Fruit fly (Drosophila melanogaster) whole organism, wandering third instar larva: ENCODE results near the gene CG42564.
A peak's percentile ranks its signal among the peaks of the same experiment; 100 is the strongest.

Experiments
- Abd-B ChIP-seq: fragments of >200 bp; optimal IDR thresholded peaks from 2 replicates; lab custom pipeline; 2017; ENCODE audit warnings: missing biosample characterization, missing genetic modification characterization
- CG32264 ChIP-seq: fragments of 200-800 bp; sonication (Bioruptor generic); optimal IDR thresholded peaks from 2 replicates; lab custom pipeline; 2016; ENCODE audit warnings: missing biosample characterization, missing genetic modification characterization
- CG9705 ChIP-seq: fragments of 200-800 bp; sonication (Bioruptor generic); optimal IDR thresholded peaks from 2 replicates; lab custom pipeline; 2018; ENCODE audit warnings: missing biosample characterization, mild to moderate bottlenecking, missing genetic modification characterization
- CrebA ChIP-seq: fragments of 200-800 bp; sonication (Bioruptor generic); optimal IDR thresholded peaks from 2 replicates; lab custom pipeline; 2016; ENCODE audit warnings: missing biosample characterization, mild to moderate bottlenecking, missing genetic modification characterization, borderline replicate concordance
- Dfd ChIP-seq: fragments of >200 bp; optimal IDR thresholded peaks from 2 replicates; lab custom pipeline; 2017; ENCODE audit warnings: missing biosample characterization, missing genetic modification characterization
- Dif ChIP-seq: fragments of 200-275, 200-300 bp; sonication (Bioruptor generic); optimal IDR thresholded peaks from 2 replicates; lab custom pipeline; 2018; ENCODE audit warnings: missing biosample characterization, missing genetic modification characterization; ENCODE audit not compliant: partially characterized antibody
- GATAd ChIP-seq: sonication (Bioruptor generic); optimal IDR thresholded peaks from 2 replicates; lab custom pipeline; 2016; ENCODE audit warnings: missing biosample characterization, missing genetic modification characterization
- HLH106 ChIP-seq: fragments of 200-800 bp; optimal IDR thresholded peaks from 3 replicates; lab custom pipeline; 2019; ENCODE audit warnings: missing biosample characterization, mild to moderate bottlenecking, missing genetic modification characterization, moderate library complexity
- Hnf4 ChIP-seq: fragments of 200-800 bp; sonication (Bioruptor generic); optimal IDR thresholded peaks from 2 replicates; lab custom pipeline; 2016; ENCODE audit warnings: missing biosample characterization, mild to moderate bottlenecking, missing genetic modification characterization
- Hr78 ChIP-seq: fragments of >200 bp; optimal IDR thresholded peaks from 2 replicates; lab custom pipeline; 2017; ENCODE audit warnings: missing biosample characterization, missing genetic modification characterization
- Hr83 ChIP-seq: fragments of 200-300 bp; sonication (Bioruptor generic); optimal IDR thresholded peaks from 2 replicates; lab custom pipeline; 2016; ENCODE audit warnings: missing biosample characterization, mild to moderate bottlenecking, missing genetic modification characterization, moderate library complexity; ENCODE audit not compliant: poor library complexity, severe bottlenecking
- Jra ChIP-seq: sonication (Bioruptor generic); optimal IDR thresholded peaks from 2 replicates; lab custom pipeline; 2016; ENCODE audit warnings: missing biosample characterization, missing genetic modification characterization
- Mio ChIP-seq: sonication (Bioruptor generic); optimal IDR thresholded peaks from 2 replicates; lab custom pipeline; 2016; ENCODE audit warnings: missing biosample characterization, missing genetic modification characterization
- Myc ChIP-seq: fragments of >200 bp; optimal IDR thresholded peaks from 2 replicates; lab custom pipeline; 2017
- N ChIP-seq: fragments of >200 bp; optimal IDR thresholded peaks from 2 replicates; lab custom pipeline; 2018; ENCODE audit warnings: missing biosample characterization, missing external identifiers, missing genetic modification characterization
- OdsH ChIP-seq: fragments of 200-800 bp; sonication (Bioruptor generic); optimal IDR thresholded peaks from 2 replicates; lab custom pipeline; 2016; ENCODE audit warnings: missing biosample characterization, mild to moderate bottlenecking, missing genetic modification characterization
- Rel ChIP-seq, 2 experiments: fragments of 200-800 bp; sonication (Bioruptor generic) in 1 of 2; optimal IDR thresholded peaks; 2 replicates in 1 of 2; 3 replicates in 1 of 2; lab custom pipeline; 2016 to 2019; ENCODE audit warnings: mild to moderate bottlenecking in 2 of 2, missing biosample characterization in 2 of 2, missing genetic modification characterization in 2 of 2, moderate library complexity in 1 of 2
- Sp1 ChIP-seq: fragments of 200-800 bp; sonication (Bioruptor generic); optimal IDR thresholded peaks from 3 replicates; lab custom pipeline; 2019; ENCODE audit warnings: missing biosample characterization, mild to moderate bottlenecking, missing genetic modification characterization, moderate library complexity
- Vsx2 ChIP-seq: fragments of 200-300, 225-300 bp; sonication (Bioruptor generic); optimal IDR thresholded peaks from 2 replicates; lab custom pipeline; 2018; ENCODE audit warnings: missing biosample characterization, missing genetic modification characterization; ENCODE audit not compliant: partially characterized antibody
- br ChIP-seq: fragments of 200-800 bp; sonication (Bioruptor generic); optimal IDR thresholded peaks from 2 replicates; lab custom pipeline; 2016; ENCODE audit warnings: missing biosample characterization, missing genetic modification characterization
- brk ChIP-seq: fragments of 200-800 bp; sonication (Bioruptor generic); optimal IDR thresholded peaks from 2 replicates; lab custom pipeline; 2016; ENCODE audit warnings: missing biosample characterization, mild to moderate bottlenecking, missing genetic modification characterization
- dl ChIP-seq, 2 experiments: fragments of 175-275, 200-275 bp in 1 of 2; fragments of 200-275 bp in 1 of 2; sonication (Bioruptor generic); optimal IDR thresholded peaks; lab custom pipeline; 2018; ENCODE audit warnings: mild to moderate bottlenecking in 2 of 2, missing biosample characterization in 2 of 2, missing genetic modification characterization in 2 of 2, moderate library complexity in 2 of 2; ENCODE audit not compliant: partially characterized antibody in 2 of 2, insufficient read depth in 1 of 2
- dmrt93B ChIP-seq: fragments of 200-800 bp; sonication (Bioruptor generic); optimal IDR thresholded peaks from 2 replicates; lab custom pipeline; 2018; ENCODE audit warnings: missing biosample characterization, mild to moderate bottlenecking, missing genetic modification characterization
- dsf ChIP-seq: sonication (Bioruptor generic); optimal IDR thresholded peaks from 2 replicates; lab custom pipeline; 2016; ENCODE audit warnings: missing biosample characterization, missing genetic modification characterization, borderline replicate concordance
- ey ChIP-seq: fragments of 200-800 bp; sonication (Bioruptor generic); optimal IDR thresholded peaks from 2 replicates; lab custom pipeline; 2016; ENCODE audit warnings: missing biosample characterization, missing genetic modification characterization
- foxo ChIP-seq, 2 experiments: fragments of 200-800 bp; sonication (Bioruptor generic); optimal IDR thresholded peaks; 2 replicates in 1 of 2; 3 replicates in 1 of 2; lab custom pipeline; 2016 to 2017; ENCODE audit warnings: missing biosample characterization in 2 of 2, missing genetic modification characterization in 2 of 2
- fru ChIP-seq: fragments of 200-800 bp; sonication (Bioruptor generic); optimal IDR thresholded peaks from 3 replicates; lab custom pipeline; 2016; ENCODE audit warnings: missing biosample characterization, mild to moderate bottlenecking, missing genetic modification characterization
- h ChIP-seq: fragments of 200-800 bp; sonication (Bioruptor generic); optimal IDR thresholded peaks from 3 replicates; lab custom pipeline; 2016; ENCODE audit warnings: missing biosample characterization, mild to moderate bottlenecking, missing genetic modification characterization
- jim ChIP-seq: fragments of 175-275, 200-325 bp; sonication (Bioruptor generic); optimal IDR thresholded peaks from 2 replicates; lab custom pipeline; 2016; ENCODE audit warnings: missing biosample characterization, mild to moderate bottlenecking, missing genetic modification characterization
- lola ChIP-seq: fragments of >200 bp; optimal IDR thresholded peaks from 2 replicates; lab custom pipeline; 2017; ENCODE audit warnings: missing biosample characterization, missing genetic modification characterization
- pan ChIP-seq: fragments of >200 bp; optimal IDR thresholded peaks from 2 replicates; lab custom pipeline; 2017
- psq ChIP-seq: fragments of 200-800 bp; sonication (Bioruptor generic); optimal IDR thresholded peaks from 3 replicates; lab custom pipeline; 2017; ENCODE audit warnings: missing biosample characterization, mild to moderate bottlenecking, missing genetic modification characterization, moderate library complexity
- rgr ChIP-seq: fragments of 200-800 bp; sonication (Bioruptor generic); optimal IDR thresholded peaks from 3 replicates; lab custom pipeline; 2016; ENCODE audit warnings: missing biosample characterization, mild to moderate bottlenecking, missing genetic modification characterization
- sage ChIP-seq: fragments of 200-800 bp; sonication (Bioruptor generic); optimal IDR thresholded peaks from 2 replicates; lab custom pipeline; 2016; ENCODE audit warnings: missing biosample characterization, mild to moderate bottlenecking, missing genetic modification characterization
- sv ChIP-seq: fragments of 200-800 bp; sonication (Bioruptor generic); optimal IDR thresholded peaks from 3 replicates; lab custom pipeline; 2016; ENCODE audit warnings: missing biosample characterization, missing genetic modification characterization
- tai ChIP-seq: sonication (Bioruptor generic); optimal IDR thresholded peaks from 2 replicates; lab custom pipeline; 2016; ENCODE audit warnings: missing biosample characterization, missing genetic modification characterization
- usp ChIP-seq: fragments of >200 bp; optimal IDR thresholded peaks from 2 replicates; lab custom pipeline; 2017; ENCODE audit warnings: missing biosample characterization, missing genetic modification characterization
- woc ChIP-seq: sonication (Bioruptor generic); optimal IDR thresholded peaks from 2 replicates; lab custom pipeline; 2016; ENCODE audit warnings: missing biosample characterization, mild to moderate bottlenecking, missing genetic modification characterization

Gene CG42564

DNA sequence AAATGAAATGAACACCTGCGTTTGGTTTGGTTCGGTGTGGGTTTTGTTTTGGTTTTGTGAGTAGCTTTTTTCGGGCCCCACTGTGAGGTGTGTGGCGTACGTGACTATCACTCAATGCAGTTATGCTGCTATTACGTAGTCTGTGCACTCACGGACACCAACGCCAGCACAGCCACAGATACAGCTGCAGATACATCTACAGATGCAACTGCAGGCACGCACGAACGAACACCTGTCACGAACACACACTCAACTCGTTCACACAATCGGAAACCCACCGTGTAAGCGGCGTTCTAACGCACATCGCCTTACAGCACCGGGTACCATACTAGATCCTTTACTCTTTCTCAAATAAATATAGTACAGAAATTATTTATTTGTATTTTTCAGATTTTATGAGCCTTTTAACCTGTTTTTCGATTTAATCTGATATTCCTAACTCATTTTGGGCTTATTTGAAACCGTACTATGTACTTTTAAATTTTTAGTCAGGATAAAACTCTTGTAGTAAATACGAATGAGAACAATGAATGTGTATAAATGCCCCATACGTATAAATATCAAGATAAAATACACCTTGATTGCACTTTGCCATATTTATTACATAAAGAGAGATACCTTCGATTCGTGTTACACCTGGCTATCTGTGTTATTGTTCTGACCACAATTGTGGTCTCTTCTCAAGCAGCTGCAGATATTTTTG lies 51.3 kb downstream of the CG42564 start:
- no peak for TF ChIP-seq dl (GFP tag; optimal IDR thresholded peaks at IDR 0.05; lab: Kevin White, UChicago; ENCODE audit: insufficient read depth in 1 of 2, partially characterized antibody in 2 of 2)
- no peak for TF ChIP-seq CrebA (GFP tag; lab: Kevin White, UChicago)
- no peak for TF ChIP-seq Hr78 (GFP tag; lab: Kevin White, UChicago)
- peak; percentile 22 for TF ChIP-seq HLH106
- TF ChIP-seq sage (GFP tag; lab: Kevin White, UChicago), result no peak
- no peak for TF ChIP-seq Jra (GFP tag; lab: Kevin White, UChicago)
- TF ChIP-seq h, result peak; percentile 44
- TF ChIP-seq pan, result no peak
- no peak for TF ChIP-seq Dfd (GFP tag; lab: Kevin White, UChicago)
- no peak for TF ChIP-seq jim
- TF ChIP-seq lola (GFP tag; lab: Kevin White, UChicago), result no peak
- TF ChIP-seq CG9705 (GFP tag; lab: Kevin White, UChicago), result no peak
- no peak for TF ChIP-seq usp
- TF ChIP-seq Mio (GFP tag; lab: Kevin White, UChicago), result no peak
- no peak for TF ChIP-seq GATAd (GFP tag; lab: Kevin White, UChicago)
- no peak for TF ChIP-seq N
- TF ChIP-seq foxo (GFP tag; optimal IDR thresholded peaks at IDR 0.05; lab: Kevin White, UChicago), result peak in 1 of 2 experiments; percentile 57
- TF ChIP-seq dmrt93B (GFP tag; lab: Kevin White, UChicago), result peak; percentile 4
- TF ChIP-seq Rel (GFP tag; optimal IDR thresholded peaks at IDR 0.05; lab: Kevin White, UChicago), result no peak
- no peak for TF ChIP-seq Rel (tag; optimal IDR thresholded peaks at IDR 0.05; lab: Kevin White, UChicago)
- TF ChIP-seq psq, result no peak
- peak; percentile 29 for TF ChIP-seq tai
- TF ChIP-seq Hr83, result no peak
- no peak for TF ChIP-seq Dif (GFP tag; lab: Kevin White, UChicago)
- TF ChIP-seq ey (GFP tag; lab: Kevin White, UChicago), result peak; percentile 56
- no peak for TF ChIP-seq br
- TF ChIP-seq woc (GFP tag; lab: Kevin White, UChicago), result peak; percentile 58
- TF ChIP-seq Hnf4 (GFP tag; lab: Kevin White, UChicago), result peak; percentile 9
- TF ChIP-seq Myc (lab: Kevin White, UChicago), result no peak
- no peak for TF ChIP-seq Abd-B
- TF ChIP-seq sv (GFP tag; lab: Kevin White, UChicago), result no peak
- TF ChIP-seq brk, result no peak
- peak; percentile 60 for TF ChIP-seq OdsH (GFP tag; lab: Kevin White, UChicago)
- peak; percentile 51 for TF ChIP-seq rgr (GFP tag; lab: Kevin White, UChicago)
- no peak for TF ChIP-seq CG32264
- peak; percentile 57 for TF ChIP-seq Sp1 (GFP tag; lab: Kevin White, UChicago)
- no peak for TF ChIP-seq Vsx2 (GFP tag; lab: Kevin White, UChicago)
- TF ChIP-seq dsf, result no peak
- peak; percentile 69 for TF ChIP-seq fru (GFP tag; lab: Kevin White, UChicago)

dm6 chr3R:6426173-6426899 lies 52.1 kb downstream of the CG42564 start:
- TF ChIP-seq sv (GFP tag; lab: Kevin White, UChicago) (no peak), OdsH (GFP tag; lab: Kevin White, UChicago) (no peak), jim (peak; percentile 36), psq (peak; percentile 76), Hnf4 (GFP tag; lab: Kevin White, UChicago) (no peak), ey (GFP tag; lab: Kevin White, UChicago) (no peak), dmrt93B (GFP tag; lab: Kevin White, UChicago) (no peak), Rel (GFP tag; optimal IDR thresholded peaks at IDR 0.05; lab: Kevin White, UChicago) (peak; percentile 18), Rel (tag; optimal IDR thresholded peaks at IDR 0.05; lab: Kevin White, UChicago) (peak; percentile 57), Abd-B (no peak), woc (GFP tag; lab: Kevin White, UChicago) (no peak), Hr78 (GFP tag; lab: Kevin White, UChicago) (no peak), dsf (no peak), Jra (GFP tag; lab: Kevin White, UChicago) (no peak), CG32264 (peak; percentile 1), rgr (GFP tag; lab: Kevin White, UChicago) (peak; percentile 5), Dfd (GFP tag; lab: Kevin White, UChicago) (no peak), sage (GFP tag; lab: Kevin White, UChicago) (peak; percentile 32), Hr83 (peak; percentile 66), h (peak; percentile 38), br (peak; percentile 27), Dif (GFP tag; lab: Kevin White, UChicago) (peak; percentile 61), Sp1 (GFP tag; lab: Kevin White, UChicago) (no peak), CrebA (GFP tag; lab: Kevin White, UChicago) (peak; percentile 57)
